Fruit fly (Drosophila melanogaster): ENCODE data around the gene CG9215.

The CG9215 gene

dm6 chrX:15582853-15583252, at the start of gene CG9215, which contains the start of gene CG8097:
CG9215 (minus strand) TSS chrX:15582874.
CG8097 (plus strand) TSS chrX:15583159.
- TF ChIP-seq psq (optimal IDR thresholded peaks at IDR 0.05) (no peak), Myc (optimal IDR thresholded peaks at IDR 0.05) (no peak), insv (optimal IDR thresholded peaks at IDR 0.05) (no peak), Sin3A (optimal IDR thresholded peaks at IDR 0.05) (no peak), ttk (optimal IDR thresholded peaks at IDR 0.05) (no peak), h (optimal IDR thresholded peaks at IDR 0.05) (no peak)

- TF ChIP-seq Myc (optimal IDR thresholded peaks at IDR 0.05) (no peak), psq (optimal IDR thresholded peaks at IDR 0.05) (no peak), h (optimal IDR thresholded peaks at IDR 0.05) (no peak), Sin3A (optimal IDR thresholded peaks at IDR 0.05) (no peak), insv (optimal IDR thresholded peaks at IDR 0.05) (no peak), ttk (optimal IDR thresholded peaks at IDR 0.05) (no peak)
Observed at dm6 chrX:15631465-15631864, 48.8 kb upstream of the CG9215 start.

dm6 chrX:15630815-15631214, 48.1 kb upstream of the CG9215 start:
- TF ChIP-seq h (optimal IDR thresholded peaks at IDR 0.05) (no peak), ttk (optimal IDR thresholded peaks at IDR 0.05) (no peak), psq (optimal IDR thresholded peaks at IDR 0.05) (no peak), Sin3A (optimal IDR thresholded peaks at IDR 0.05) (no peak), insv (optimal IDR thresholded peaks at IDR 0.05) (no peak), Myc (optimal IDR thresholded peaks at IDR 0.05) (no peak)

dm6 chrX:15629962-15630361, 47.3 kb upstream of the CG9215 start:
- no peak for TF ChIP-seq insv (optimal IDR thresholded peaks at IDR 0.05)
- TF ChIP-seq Sin3A (optimal IDR thresholded peaks at IDR 0.05) = no peak
- no peak for TF ChIP-seq h (optimal IDR thresholded peaks at IDR 0.05)
- TF ChIP-seq ttk (optimal IDR thresholded peaks at IDR 0.05) = no peak
- TF ChIP-seq Myc (optimal IDR thresholded peaks at IDR 0.05) = no peak
- TF ChIP-seq psq (optimal IDR thresholded peaks at IDR 0.05) = no peak

dm6 chrX:15626279-15626678, 43.6 kb upstream of the CG9215 start:
- TF ChIP-seq Myc (optimal IDR thresholded peaks at IDR 0.05) = no peak
- no peak for TF ChIP-seq psq (optimal IDR thresholded peaks at IDR 0.05)
- TF ChIP-seq ttk (optimal IDR thresholded peaks at IDR 0.05) = no peak
- TF ChIP-seq Sin3A (optimal IDR thresholded peaks at IDR 0.05) = no peak
- no peak for TF ChIP-seq insv (optimal IDR thresholded peaks at IDR 0.05)
- TF ChIP-seq h (optimal IDR thresholded peaks at IDR 0.05) = no peak

dm6 chrX:15623809-15624208, 41.1 kb upstream of the CG9215 start:
- TF ChIP-seq psq (optimal IDR thresholded peaks at IDR 0.05) (no peak), Myc (optimal IDR thresholded peaks at IDR 0.05) (no peak), h (optimal IDR thresholded peaks at IDR 0.05) (no peak), Sin3A (optimal IDR thresholded peaks at IDR 0.05) (no peak), ttk (optimal IDR thresholded peaks at IDR 0.05) (no peak), insv (optimal IDR thresholded peaks at IDR 0.05) (no peak)

- TF ChIP-seq Sin3A (optimal IDR thresholded peaks at IDR 0.05) (no peak), psq (optimal IDR thresholded peaks at IDR 0.05) (no peak)
Observed at dm6 chrX:15622970-15623402, 40.3 kb upstream of the CG9215 start.

- TF ChIP-seq Myc (optimal IDR thresholded peaks at IDR 0.05) (no peak), Sin3A (optimal IDR thresholded peaks at IDR 0.05) (no peak), h (optimal IDR thresholded peaks at IDR 0.05) (no peak), ttk (optimal IDR thresholded peaks at IDR 0.05) (no peak), insv (optimal IDR thresholded peaks at IDR 0.05) (no peak), psq (optimal IDR thresholded peaks at IDR 0.05) (no peak)
Observed at dm6 chrX:15620439-15621227, 38.0 kb upstream of the CG9215 start.

dm6 chrX:15619631-15619960, 36.9 kb upstream of the CG9215 start:
- TF ChIP-seq insv (optimal IDR thresholded peaks at IDR 0.05) (no peak), Sin3A (optimal IDR thresholded peaks at IDR 0.05) (no peak)

- TF ChIP-seq ttk (optimal IDR thresholded peaks at IDR 0.05) (no peak), insv (optimal IDR thresholded peaks at IDR 0.05) (no peak), h (optimal IDR thresholded peaks at IDR 0.05) (no peak), Myc (optimal IDR thresholded peaks at IDR 0.05) (no peak), psq (optimal IDR thresholded peaks at IDR 0.05) (no peak), Sin3A (optimal IDR thresholded peaks at IDR 0.05) (no peak)
Observed at dm6 chrX:15618953-15619630, 36.4 kb upstream of the CG9215 start.

- TF ChIP-seq Sin3A (optimal IDR thresholded peaks at IDR 0.05) = no peak
- TF ChIP-seq ttk (optimal IDR thresholded peaks at IDR 0.05) = no peak
- TF ChIP-seq h (optimal IDR thresholded peaks at IDR 0.05) = no peak
- no peak for TF ChIP-seq Myc (optimal IDR thresholded peaks at IDR 0.05)
- no peak for TF ChIP-seq psq (optimal IDR thresholded peaks at IDR 0.05)
- no peak for TF ChIP-seq insv (optimal IDR thresholded peaks at IDR 0.05)
Observed at dm6 chrX:15617916-15618315, 35.2 kb upstream of the CG9215 start.

- TF ChIP-seq insv (optimal IDR thresholded peaks at IDR 0.05) = no peak
Observed at dm6 chrX:15616532-15616931, 33.9 kb upstream of the CG9215 start.

dm6 chrX:15616018-15616417, 33.3 kb upstream of the CG9215 start:
- TF ChIP-seq Myc (optimal IDR thresholded peaks at IDR 0.05) (no peak), Sin3A (optimal IDR thresholded peaks at IDR 0.05) (no peak), insv (optimal IDR thresholded peaks at IDR 0.05) (no peak), psq (optimal IDR thresholded peaks at IDR 0.05) (no peak), ttk (optimal IDR thresholded peaks at IDR 0.05) (no peak), h (optimal IDR thresholded peaks at IDR 0.05) (no peak)
